Worm (Caenorhabditis elegans): ENCODE data around the gene mrps-34.

The mrps-34 gene

DNA sequence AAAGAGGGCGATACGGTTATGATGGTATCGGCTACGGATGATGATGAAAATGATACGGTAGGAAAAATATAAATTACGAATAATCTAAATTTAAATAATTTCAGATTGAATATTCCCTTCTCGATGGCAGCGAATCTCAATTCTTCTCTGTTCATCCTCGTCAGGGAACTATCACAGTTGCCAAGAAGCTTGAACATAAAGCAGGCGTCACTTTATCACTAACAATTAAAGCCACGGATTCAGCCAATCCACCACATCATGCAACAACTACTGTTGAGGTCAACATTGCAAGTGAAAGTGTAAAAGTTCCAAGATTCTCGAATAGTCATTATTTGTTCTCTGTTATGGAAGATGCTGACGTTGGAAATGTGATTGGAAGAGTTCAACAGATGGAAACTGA, 11.3 kb downstream of the mrps-34 start:
- TF ChIP-seq nhr-85 (tag) (peak; percentile 46), ets-5 (GFP tag; IDR thresholded peaks at IDR 0.05) (no peak), efl-1 (optimal IDR thresholded peaks at IDR 0.05) (no peak), efl-1 (GFP tag; optimal IDR thresholded peaks at IDR 0.05 in 1 of 2) (peak in 1 of 2 experiments; percentile 34)

DNA sequence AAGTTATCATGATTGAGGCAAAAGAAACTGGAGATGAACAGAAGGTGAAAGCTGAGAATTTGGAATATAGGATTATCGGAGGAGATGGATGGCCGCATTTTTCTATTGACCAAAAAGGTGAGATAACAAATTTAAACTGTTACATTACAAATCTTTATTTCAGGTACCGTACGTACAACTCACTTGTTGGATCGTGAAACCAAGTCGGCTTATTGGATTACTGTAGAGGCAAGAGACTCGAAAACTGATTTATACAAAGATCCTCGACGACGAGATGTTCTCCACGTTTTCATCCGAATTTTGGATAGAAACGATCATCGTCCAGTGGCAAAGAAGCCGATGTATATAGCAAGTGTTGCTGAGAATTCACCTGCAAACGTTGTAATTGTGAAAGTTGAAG, 16.3 kb downstream of the mrps-34 start:
- TF ChIP-seq aly-2 (tag; optimal IDR thresholded peaks at IDR 0.05) (no peak), dpl-1 (GFP tag; optimal IDR thresholded peaks at IDR 0.05) (no peak), vab-15 (tag; optimal IDR thresholded peaks at IDR 0.05) (no peak), ces-1 (GFP tag; optimal IDR thresholded peaks at IDR 0.05) (no peak), pqm-1 (tag; optimal IDR thresholded peaks at IDR 0.05) (no peak), pag-3 (tag; optimal IDR thresholded peaks at IDR 0.05; ENCODE audit: borderline replicate concordance, insufficient read depth) (no peak), elt-2 (tag; optimal IDR thresholded peaks at IDR 0.05) (no peak), unc-86 (tag; optimal IDR thresholded peaks at IDR 0.05) (no peak), C16A3.4 (tag; optimal IDR thresholded peaks at IDR 0.05) (no peak), efl-3 (GFP tag; optimal IDR thresholded peaks at IDR 0.05) (no peak), Y116A8C.19 (tag; optimal IDR thresholded peaks at IDR 0.05; ENCODE audit: borderline replicate concordance) (no peak), egl-13 (tag; optimal IDR thresholded peaks at IDR 0.05) (no peak), nhr-28 (tag; optimal IDR thresholded peaks at IDR 0.05) (no peak), jun-1 (tag; optimal IDR thresholded peaks at IDR 0.05) (no peak), mep-1 (tag; optimal IDR thresholded peaks at IDR 0.05) (no peak), egl-27 (tag; optimal IDR thresholded peaks at IDR 0.05) (no peak), ets-5 (GFP tag; IDR thresholded peaks at IDR 0.05) (no peak), nhr-20 (tag; optimal IDR thresholded peaks at IDR 0.05) (no peak)

DNA sequence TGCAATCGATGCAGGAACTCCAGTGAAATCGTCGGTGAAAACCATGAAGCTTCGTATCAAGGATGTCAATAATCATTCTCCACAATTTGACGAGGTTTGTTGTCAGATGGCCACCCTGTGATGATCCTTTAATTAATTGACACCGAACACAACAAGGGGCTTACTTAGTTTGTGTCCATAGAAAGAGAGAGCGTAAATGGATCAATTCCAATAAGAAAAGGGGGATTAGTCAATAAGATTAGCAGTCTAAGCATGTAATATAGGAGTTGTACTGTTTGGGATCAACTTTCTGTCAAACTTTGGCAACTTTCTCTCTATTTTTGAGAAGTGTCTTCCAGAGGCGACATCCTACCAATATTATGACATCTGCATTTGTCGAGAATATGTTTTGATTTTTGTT, 18.2 kb downstream of the mrps-34 start:
- no peak for TF ChIP-seq dsc-1 (tag; optimal IDR thresholded peaks at IDR 0.05)
- no peak for TF ChIP-seq vab-15 (tag; optimal IDR thresholded peaks at IDR 0.05)
- no peak for TF ChIP-seq egl-27 (tag; optimal IDR thresholded peaks at IDR 0.05)
- no peak for TF ChIP-seq aha-1 (tag; optimal IDR thresholded peaks at IDR 0.05)
- TF ChIP-seq mab-9 (GFP tag; IDR thresholded peaks at IDR 0.05), result no peak
- TF ChIP-seq unc-130 (tag; optimal IDR thresholded peaks at IDR 0.05), result no peak
- no peak for TF ChIP-seq irx-1 (tag; optimal IDR thresholded peaks at IDR 0.05)
- TF ChIP-seq elt-3 (tag; optimal IDR thresholded peaks at IDR 0.05), result no peak
- TF ChIP-seq nhr-85 (tag), result no peak
- TF ChIP-seq C34B4.2 (tag; optimal IDR thresholded peaks at IDR 0.05), result no peak
- TF ChIP-seq fkh-10 (GFP tag; optimal IDR thresholded peaks at IDR 0.05), result no peak
- TF ChIP-seq sox-4 (tag; optimal IDR thresholded peaks at IDR 0.05), result no peak
- TF ChIP-seq nhr-237 (tag; optimal IDR thresholded peaks at IDR 0.05), result no peak
- TF ChIP-seq nhr-12 (tag; optimal IDR thresholded peaks at IDR 0.05), result no peak
- no peak for TF ChIP-seq sup-37 (GFP tag; optimal IDR thresholded peaks at IDR 0.05)
- no peak for TF ChIP-seq egl-13 (tag; optimal IDR thresholded peaks at IDR 0.05)
- no peak for TF ChIP-seq pax-3 (tag; optimal IDR thresholded peaks at IDR 0.05)

DNA sequence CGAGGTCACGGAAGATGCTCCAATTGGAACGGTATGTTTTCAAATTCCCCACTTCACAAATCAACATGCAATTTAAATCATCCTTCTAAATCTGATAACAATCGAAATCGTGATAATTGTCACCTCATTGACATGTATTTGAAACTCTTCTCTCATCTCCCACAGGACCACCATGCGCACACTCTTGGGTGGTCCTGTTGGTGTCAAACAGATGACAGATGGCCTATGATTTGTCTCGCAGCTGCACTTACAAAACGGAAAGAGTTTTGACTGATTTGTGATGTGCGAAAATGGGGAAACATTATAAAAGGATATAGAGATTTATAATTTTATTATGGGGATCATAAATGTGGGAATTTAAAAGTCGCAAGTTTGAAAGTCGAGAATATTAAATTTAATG, 18.8 kb downstream of the mrps-34 start:
- no peak for TF ChIP-seq ztf-11 (tag; optimal IDR thresholded peaks at IDR 0.05)
- peak; percentile 27 for TF ChIP-seq lin-14 (GFP tag; optimal IDR thresholded peaks at IDR 0.05)

DNA sequence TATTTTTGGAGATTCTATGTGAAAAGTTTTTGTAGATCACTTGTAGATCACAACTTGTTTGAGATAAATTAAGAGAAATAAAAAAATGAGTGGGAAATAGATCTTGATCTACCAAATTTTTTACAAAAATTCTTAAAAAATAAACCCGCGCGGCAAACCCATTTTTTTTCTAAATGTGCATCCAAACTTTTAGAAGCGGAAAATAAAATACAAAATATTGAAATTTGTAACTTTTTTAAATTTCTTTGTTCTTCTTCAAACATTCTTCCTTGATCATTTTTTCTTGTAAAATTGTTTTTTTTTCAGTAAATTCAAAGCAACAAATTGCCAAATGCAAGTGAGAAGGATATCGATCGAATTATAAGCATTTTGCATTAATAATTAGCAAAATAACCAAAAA, 22.2 kb downstream of the mrps-34 start, which contains the start of gene cdh-4:
TSS of gene cdh-4 (plus strand) at position 301 of the 400 bp plus-strand sequence.
- no peak for TF ChIP-seq pqm-1 (tag; optimal IDR thresholded peaks at IDR 0.05)
- no peak for TF ChIP-seq F16B12.6 (tag; optimal IDR thresholded peaks at IDR 0.05)
- TF ChIP-seq unc-130 (tag; optimal IDR thresholded peaks at IDR 0.05), result no peak
- TF ChIP-seq snpc-4 (tag; optimal IDR thresholded peaks at IDR 0.05), result no peak
- TF ChIP-seq lin-39 (tag; optimal IDR thresholded peaks at IDR 0.05), result no peak
- no peak for TF ChIP-seq efl-3 (GFP tag; optimal IDR thresholded peaks at IDR 0.05)
- no peak for TF ChIP-seq lir-3 (tag; optimal IDR thresholded peaks at IDR 0.05; ENCODE audit: poor library complexity)
- no peak for TF ChIP-seq mdl-1 (tag; optimal IDR thresholded peaks at IDR 0.05)
- no peak for TF ChIP-seq egl-27 (tag; optimal IDR thresholded peaks at IDR 0.05)
- no peak for TF ChIP-seq elt-2 (tag; optimal IDR thresholded peaks at IDR 0.05)
- no peak for TF ChIP-seq nhr-90 (tag; optimal IDR thresholded peaks at IDR 0.05; ENCODE audit: poor library complexity)
- no peak for TF ChIP-seq vab-15 (tag; optimal IDR thresholded peaks at IDR 0.05)
- TF ChIP-seq alr-1 (tag; optimal IDR thresholded peaks at IDR 0.05; ENCODE audit: borderline replicate concordance), result no peak
- TF ChIP-seq lsy-2 (tag; optimal IDR thresholded peaks at IDR 0.05), result no peak
- TF ChIP-seq ceh-82 (tag; optimal IDR thresholded peaks at IDR 0.05), result no peak

All from whole organism, L1 larva.